Fruit fly (Drosophila melanogaster) S2 (cell line): Measurements from ENCODE around the gene CG42540.

ENCODE experiments used
- CG8478 ChIP-seq: fragments of >200 bp; optimal IDR thresholded peaks from 2 replicates; lab custom pipeline; 2018
- CTCF ChIP-seq, 2 experiments: fragments of >200 bp; optimal IDR thresholded peaks; 2 replicates each; lab custom pipeline; 2018

- TF ChIP-seq CG8478 (lab: Kevin White, UChicago) (no peak), CTCF (optimal IDR thresholded peaks at IDR 0.05; lab: Kevin White, UChicago) (no peak)
Observed at dm6 chr3L:4548380-4548779, 7.5 kb upstream of the CG42540 start.
